Fruit fly (Drosophila melanogaster): Measurements from ENCODE around the gene Apc.

Gene Apc

DNA sequence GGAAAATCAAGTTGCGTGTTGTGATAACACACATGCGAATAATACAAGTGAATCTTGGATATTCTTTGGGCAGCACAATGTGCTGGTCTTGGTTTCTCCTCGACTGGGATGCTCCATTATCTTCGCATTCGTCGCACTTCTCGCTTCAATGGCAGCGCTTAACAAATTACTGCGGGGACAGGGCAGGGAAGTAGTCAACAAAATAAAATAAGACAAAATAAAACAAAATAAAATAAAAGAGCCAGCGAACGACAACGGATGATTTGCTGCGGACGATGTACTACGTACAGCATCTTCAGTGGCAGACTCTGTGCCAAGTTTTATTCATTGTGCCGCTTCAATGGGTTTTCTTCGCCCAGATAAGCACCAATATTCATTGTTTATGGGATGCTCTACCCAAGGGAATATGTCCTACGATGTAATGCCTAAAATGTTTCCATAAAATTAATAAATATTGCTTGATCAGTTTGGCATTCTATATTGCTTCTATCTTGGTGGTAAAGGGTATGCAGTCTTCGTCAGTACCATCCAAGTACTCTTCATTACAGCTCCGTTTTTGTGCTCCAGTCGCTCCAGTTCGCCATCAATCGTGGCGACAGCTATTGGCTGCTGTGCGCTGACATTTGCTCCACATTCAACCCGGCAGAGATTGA lies 2.5 kb upstream of the Apc start (continued):
- TF ChIP-seq br (optimal IDR thresholded peaks at IDR 0.05): no peak
- TF ChIP-seq D19A (tag; optimal IDR thresholded peaks at IDR 0.05): peak; percentile 90
- no peak for TF ChIP-seq slbo (GFP tag; IDR thresholded peaks at IDR 0.05)
- TF ChIP-seq danr (GFP tag; IDR thresholded peaks at IDR 0.05): no peak
- peak; percentile 13 for TF ChIP-seq Med (GFP tag)
- TF ChIP-seq ftz-f1 (GFP tag; optimal IDR thresholded peaks at IDR 0.05): no peak
- no peak for TF ChIP-seq CkIIα-i1 (GFP tag; IDR thresholded peaks at IDR 0.05)
- no peak for TF ChIP-seq CG3065 (GFP tag; optimal IDR thresholded peaks at IDR 0.05)
- TF ChIP-seq oc (tag; optimal IDR thresholded peaks at IDR 0.05): no peak
- TF ChIP-seq gem (tag; optimal IDR thresholded peaks at IDR 0.05): peak; percentile 11
- peak; percentile 4 for TF ChIP-seq CG1603 (tag; optimal IDR thresholded peaks at IDR 0.05)
- TF ChIP-seq nom (GFP tag; optimal IDR thresholded peaks at IDR 0.05): peak; percentile 91
- no peak for TF ChIP-seq CG34376 (GFP tag; optimal IDR thresholded peaks at IDR 0.05)
- TF ChIP-seq Nf-YA (GFP tag; IDR thresholded peaks at IDR 0.05): no peak
- no peak for TF ChIP-seq Gug (GFP tag; IDR thresholded peaks at IDR 0.05)
- peak in 1 of 2 experiments; percentile 14 for TF ChIP-seq bsh (GFP tag; optimal IDR thresholded peaks at IDR 0.05)
- TF ChIP-seq CG32532 (GFP tag; IDR thresholded peaks at IDR 0.05): no peak
- TF ChIP-seq crol (GFP tag; IDR thresholded peaks at IDR 0.05): 0 out of 2 replicates have a peak, but pooled peaks have one; percentile 23

DNA sequence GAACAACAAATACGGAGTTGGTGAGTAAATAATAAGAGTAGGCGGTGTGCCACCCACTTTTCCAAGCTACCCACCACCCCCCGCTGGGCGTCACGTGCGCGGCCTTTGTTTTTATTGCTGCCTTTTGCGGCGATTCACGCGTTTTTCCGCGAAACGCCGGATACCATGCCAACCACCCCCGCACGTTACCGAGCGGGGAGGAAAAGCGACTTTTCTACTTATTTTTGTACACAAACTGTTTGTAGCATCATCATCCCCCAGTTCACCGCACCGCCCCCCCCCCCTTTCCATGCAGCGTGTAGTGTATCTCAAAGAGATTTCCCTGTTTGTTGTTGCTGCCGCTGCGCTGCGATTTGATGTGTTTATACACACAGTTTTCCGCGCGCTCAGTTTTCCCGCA lies 1.4 kb upstream of the Apc start:
- TF ChIP-seq Optix (GFP tag; IDR thresholded peaks at IDR 0.05): no peak
- TF ChIP-seq Rfx (GFP tag; IDR thresholded peaks at IDR 0.05): 0 out of 2 replicates have a peak, but pooled peaks have one; percentile 17
- 0 out of 2 replicates have a peak, but pooled peaks have one; percentile 16 for TF ChIP-seq CG7372 (GFP tag; IDR thresholded peaks at IDR 0.05)
- no peak for TF ChIP-seq CG9727 (GFP tag; optimal IDR thresholded peaks at IDR 0.05)
- TF ChIP-seq da (GFP tag; optimal IDR thresholded peaks at IDR 0.05): no peak
- TF ChIP-seq crol (GFP tag; IDR thresholded peaks at IDR 0.05): peak; percentile 96
- no peak for TF ChIP-seq Hr78 (GFP tag; optimal IDR thresholded peaks at IDR 0.05)
- no peak for TF ChIP-seq CG10979 (tag; optimal IDR thresholded peaks at IDR 0.05)
- 0 out of 3 replicates have a peak, but pooled peaks have one; percentile 38 for TF ChIP-seq z (GFP tag; IDR thresholded peaks at IDR 0.05)
- TF ChIP-seq Ptx1 (GFP tag; IDR thresholded peaks at IDR 0.05): peak; percentile 19; the same call in 1 of the 2 replicates
- peak; percentile 48 for TF ChIP-seq Med (GFP tag)
- TF ChIP-seq HHEX (GFP tag; optimal IDR thresholded peaks at IDR 0.05): no peak
- TF ChIP-seq bbx (GFP tag; IDR thresholded peaks at IDR 0.05; ENCODE audit: partially characterized antibody): peak; percentile 33; the same call in 1 of the 2 replicates
- TF ChIP-seq CG3726 (GFP tag; IDR thresholded peaks at IDR 0.05): no peak
- TF ChIP-seq CG12769 (tag; optimal IDR thresholded peaks at IDR 0.05): peak; percentile 30
- 0 out of 2 replicates have a peak, but pooled peaks have one; percentile 28 for TF ChIP-seq rib (GFP tag; IDR thresholded peaks at IDR 0.05)
- no peak for TF ChIP-seq schlank (tag; optimal IDR thresholded peaks at IDR 0.05)
- peak; percentile 95 for TF ChIP-seq Hey (tag; optimal IDR thresholded peaks at IDR 0.05)
- TF ChIP-seq Tbp (GFP tag; optimal IDR thresholded peaks at IDR 0.05): no peak
- TF ChIP-seq vfl (GFP tag; optimal IDR thresholded peaks at IDR 0.05): no peak
- 0 out of 3 replicates have a peak, but pooled peaks have one; percentile 29 for TF ChIP-seq vnd (GFP tag; IDR thresholded peaks at IDR 0.05; ENCODE audit: partially characterized antibody)
- no peak for TF ChIP-seq YL-1 (GFP tag; optimal IDR thresholded peaks at IDR 0.05)
- peak; percentile 11 for TF ChIP-seq mirr (GFP tag; optimal IDR thresholded peaks at IDR 0.05)
- no peak for TF ChIP-seq fd3F (GFP tag; optimal IDR thresholded peaks at IDR 0.05)
- peak; percentile 19 for TF ChIP-seq CG11504 (tag; optimal IDR thresholded peaks at IDR 0.05)
- TF ChIP-seq dysf (GFP tag; IDR thresholded peaks at IDR 0.05): 0 out of 3 replicates have a peak, but pooled peaks have one; percentile 18
- TF ChIP-seq usp (GFP tag; optimal IDR thresholded peaks at IDR 0.05): no peak
- no peak for TF ChIP-seq CG1832 (GFP tag; optimal IDR thresholded peaks at IDR 0.05)
- TF ChIP-seq Stat92E (GFP tag; optimal IDR thresholded peaks at IDR 0.05): no peak
- no peak for TF ChIP-seq CG1792 (GFP tag; optimal IDR thresholded peaks at IDR 0.05)
- no peak for TF ChIP-seq CG2889 (GFP tag; IDR thresholded peaks at IDR 0.05)
- TF ChIP-seq NC2β (GFP tag; optimal IDR thresholded peaks at IDR 0.05): no peak
- no peak for TF ChIP-seq vvl (GFP tag; IDR thresholded peaks at IDR 0.05)
